Worm (Caenorhabditis elegans): Measurements from ENCODE around the gene K08H2.3.

DNA sequence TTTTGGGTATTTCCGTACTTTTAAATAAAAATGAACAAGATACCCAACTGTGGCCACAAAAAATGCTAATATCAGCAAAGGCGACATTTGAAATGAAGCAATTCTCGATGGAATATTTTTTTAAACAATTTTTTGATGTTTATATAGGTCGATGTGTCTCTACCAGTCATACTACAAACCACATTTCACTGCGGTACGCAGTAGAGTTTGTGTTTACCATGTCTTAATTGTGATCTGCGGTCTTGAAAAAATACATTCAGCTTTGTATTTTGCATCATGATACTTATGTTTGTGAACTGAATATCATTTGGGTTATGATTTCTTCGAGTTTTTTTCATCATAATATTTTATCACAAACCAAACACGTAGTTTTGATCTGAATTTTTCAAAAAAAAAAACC, 46.9 kb downstream of the K08H2.3 start, which contains the start of gene cyp-14A4:
- no peak for TF ChIP-seq fos-1 (tag; optimal IDR thresholded peaks at IDR 0.05)
- no peak for TF ChIP-seq egl-27 (tag; optimal IDR thresholded peaks at IDR 0.05)
- TF ChIP-seq aly-2 (tag; optimal IDR thresholded peaks at IDR 0.05): no peak
- no peak for TF ChIP-seq nhr-12 (tag; optimal IDR thresholded peaks at IDR 0.05)
- TF ChIP-seq ceh-82 (tag; optimal IDR thresholded peaks at IDR 0.05): no peak
- no peak for TF ChIP-seq lsy-12 (tag; optimal IDR thresholded peaks at IDR 0.05)
- no peak for TF ChIP-seq R02D3.7 (tag; optimal IDR thresholded peaks at IDR 0.05)
- no peak for TF ChIP-seq ceh-16 (tag; optimal IDR thresholded peaks at IDR 0.05)
- TF ChIP-seq ceh-9 (tag; optimal IDR thresholded peaks at IDR 0.05): no peak
- no peak for TF ChIP-seq nhr-237 (tag; optimal IDR thresholded peaks at IDR 0.05)
- no peak for TF ChIP-seq nhr-77 (tag; optimal IDR thresholded peaks at IDR 0.05)
- no peak for TF ChIP-seq unc-39 (tag; optimal IDR thresholded peaks at IDR 0.05)
